Worm (Caenorhabditis elegans) whole organism, L4 larva: Measurements from ENCODE around the gene F56C4.1.

Experiments used
- D1046.2 ChIP-seq: fragments of 200-800 bp; sonication (Bioruptor generic); IDR thresholded peaks from 2 replicates; pipeline ENCODE4 v1.3.6; 2022; ENCODE audit warnings: missing genetic modification characterization, missing compliant biosample characterization
- F10B5.3 ChIP-seq: sonication (generic microtip); optimal IDR thresholded peaks from 2 replicates; lab custom pipeline; 2016; ENCODE audit warnings: mild to moderate bottlenecking, missing genetic modification characterization, missing compliant biosample characterization
- F49E8.2 ChIP-seq: sonication (generic microtip); optimal IDR thresholded peaks from 2 replicates; lab custom pipeline; 2016; ENCODE audit warnings: missing compliant biosample characterization, mild to moderate bottlenecking, missing genetic modification characterization, borderline replicate concordance
- T26A8.4 ChIP-seq: fragments of 200-800 bp; sonication (Bioruptor generic); IDR thresholded peaks from 2 replicates; pipeline ENCODE4 v1.3.6; 2022; ENCODE audit warnings: missing genetic modification characterization, missing compliant biosample characterization
- Y5F2A.4 ChIP-seq: fragments of 200-800 bp; sonication (Bioruptor generic); optimal IDR thresholded peaks from 2 replicates; lab custom pipeline; 2018; ENCODE audit warnings: mild to moderate bottlenecking, missing genetic modification characterization, missing compliant biosample characterization
- Y75B8A.6 ChIP-seq: fragments of 200-800 bp; sonication (Bioruptor generic); IDR thresholded peaks from 2 replicates; pipeline ENCODE4 v1.3.6; 2022; ENCODE audit warnings: missing genetic modification reagents, missing genetic modification characterization, missing compliant biosample characterization
- ZK546.5 ChIP-seq, 2 experiments: sonication (generic microtip); optimal IDR thresholded peaks; 2 replicates each; lab custom pipeline; 2017; ENCODE audit warnings: missing biosample characterization in 2 of 2, missing genetic modification characterization in 2 of 2
- aha-1 ChIP-seq: fragments of 150-350 bp; peaks from one replicate; lab custom pipeline; 2014; ENCODE audit warnings: missing biosample characterization, missing genetic modification characterization
- ama-1 ChIP-seq: fragments of 150-350 bp; optimal IDR thresholded peaks from 2 replicates; lab custom pipeline; 2014; ENCODE audit warnings: inconsistent platforms, mixed read lengths
- arid-1 ChIP-seq: fragments of 200-800 bp; sonication (Bioruptor generic); conservative IDR thresholded peaks from 2 replicates; pipeline ENCODE4 v1.3.6; 2022; ENCODE audit warnings: missing genetic modification reagents, missing genetic modification characterization, missing compliant biosample characterization
- ceh-20 ChIP-seq: fragments of 200-800 bp; sonication (Bioruptor generic); IDR thresholded peaks from 2 replicates; pipeline ENCODE4 v1.3.6; 2022; ENCODE audit warnings: missing genetic modification reagents, missing genetic modification characterization, missing compliant biosample characterization
- ceh-28 ChIP-seq: fragments of 150-350 bp; optimal IDR thresholded peaks from 2 replicates; lab custom pipeline; 2014; ENCODE audit warnings: missing biosample characterization, missing genetic modification reagents, missing genetic modification characterization
- ceh-32 ChIP-seq: sonication (generic microtip); optimal IDR thresholded peaks from 2 replicates; lab custom pipeline; 2016; ENCODE audit warnings: mild to moderate bottlenecking, missing genetic modification characterization, missing compliant biosample characterization; ENCODE audit not compliant: poor library complexity
- ceh-44 ChIP-seq: fragments of 200-800 bp; sonication (Bioruptor generic); IDR thresholded peaks from 2 replicates; pipeline ENCODE4 v1.3.6; 2022; ENCODE audit warnings: missing genetic modification reagents, missing genetic modification characterization, missing compliant biosample characterization
- ceh-62 ChIP-seq: sonication (generic microtip); optimal IDR thresholded peaks from 2 replicates; lab custom pipeline; 2017; ENCODE audit warnings: missing biosample characterization, missing genetic modification characterization
- cey-2 ChIP-seq: sonication (generic microtip); optimal IDR thresholded peaks from 3 replicates; lab custom pipeline; 2017; ENCODE audit warnings: missing genetic modification characterization, mild to moderate bottlenecking, missing compliant biosample characterization, antibody characterized with exemption, borderline replicate concordance; ENCODE audit not compliant: insufficient read depth
- daf-12 ChIP-seq: fragments of 150-350 bp; optimal IDR thresholded peaks from 2 replicates; lab custom pipeline; 2014; ENCODE audit warnings: missing biosample characterization, missing genetic modification reagents, missing genetic modification characterization
- daf-16 ChIP-seq, 3 experiments: sonication (generic microtip); optimal IDR thresholded peaks; 2 replicates each; lab custom pipeline; 2016 to 2017; ENCODE audit warnings: missing genetic modification characterization in 3 of 3, missing genetic modification reagents in 3 of 3, mild to moderate bottlenecking in 2 of 3, missing compliant biosample characterization in 2 of 3, missing biosample characterization in 1 of 3, moderate library complexity in 1 of 3
- daf-19 ChIP-seq: fragments of 200-800 bp; sonication (Bioruptor generic); conservative IDR thresholded peaks from 2 replicates; pipeline ENCODE4 v1.3.6; 2022; ENCODE audit warnings: missing genetic modification characterization, missing compliant biosample characterization
- dmd-9 ChIP-seq: fragments of 200-800 bp; sonication (Bioruptor generic); IDR thresholded peaks from 2 replicates; pipeline ENCODE4 v1.3.6; 2022; ENCODE audit warnings: missing genetic modification reagents, missing genetic modification characterization, missing compliant biosample characterization
- dve-1 ChIP-seq: sonication (generic microtip); optimal IDR thresholded peaks from 2 replicates; lab custom pipeline; 2017; ENCODE audit warnings: antibody characterized with exemption, mild to moderate bottlenecking, missing genetic modification characterization, missing compliant biosample characterization; ENCODE audit not compliant: insufficient read depth
- egl-27 ChIP-seq: sonication (generic microtip); optimal IDR thresholded peaks from 3 replicates; lab custom pipeline; 2017; ENCODE audit warnings: missing biosample characterization, missing genetic modification reagents, missing genetic modification characterization
- egl-43 ChIP-seq: fragments of 200-800 bp; sonication (Bioruptor generic); IDR thresholded peaks from 2 replicates; pipeline ENCODE4 v1.3.6; 2022; ENCODE audit warnings: missing genetic modification reagents, missing genetic modification characterization, missing compliant biosample characterization
- fos-1 ChIP-seq: fragments of 150-350 bp; optimal IDR thresholded peaks from 2 replicates; lab custom pipeline; 2014; ENCODE audit warnings: missing biosample characterization, missing genetic modification characterization
- gei-8 ChIP-seq: fragments of 200-800 bp; sonication (Bioruptor generic); optimal IDR thresholded peaks from 2 replicates; lab custom pipeline; 2018; ENCODE audit warnings: mild to moderate bottlenecking, missing genetic modification characterization, missing compliant biosample characterization
- lin-1 ChIP-seq: fragments of 200-800 bp; sonication (Bioruptor generic); IDR thresholded peaks from 2 replicates; pipeline ENCODE4 v1.3.6; 2022; ENCODE audit warnings: missing genetic modification reagents, missing genetic modification characterization, missing compliant biosample characterization
- lin-13 ChIP-seq: fragments of 150-350 bp; optimal IDR thresholded peaks from 2 replicates; lab custom pipeline; 2014; ENCODE audit warnings: missing biosample characterization, missing genetic modification reagents, missing genetic modification characterization
- lin-29 ChIP-seq: fragments of 200-800 bp; sonication (Bioruptor generic); IDR thresholded peaks from 2 replicates; pipeline ENCODE4 v1.3.6; 2022; ENCODE audit warnings: missing genetic modification reagents, missing genetic modification characterization, missing compliant biosample characterization
- lir-3 ChIP-seq: sonication (generic microtip); optimal IDR thresholded peaks from 2 replicates; lab custom pipeline; 2016; ENCODE audit warnings: mild to moderate bottlenecking, missing genetic modification characterization, missing compliant biosample characterization
- madf-5 ChIP-seq, 2 experiments: fragments of 200-800 bp; sonication (Bioruptor generic); IDR thresholded peaks; 2 replicates each; pipeline ENCODE4 v1.3.6; 2022; ENCODE audit warnings: missing compliant biosample characterization in 2 of 2, missing genetic modification characterization in 2 of 2
- mdl-1 ChIP-seq, 2 experiments: fragments of 150-350 bp in 1 of 2; sonication (generic microtip) in 1 of 2; optimal IDR thresholded peaks; 2 replicates each; lab custom pipeline; 2014 to 2017; ENCODE audit warnings: missing biosample characterization in 2 of 2, missing genetic modification characterization in 2 of 2
- mdt-29 ChIP-seq: fragments of 200-800 bp; sonication (Bioruptor generic); IDR thresholded peaks from 2 replicates; pipeline ENCODE4 v1.3.6; 2022; ENCODE audit warnings: missing genetic modification reagents, missing genetic modification characterization, missing compliant biosample characterization
- mep-1 ChIP-seq: fragments of 150-350 bp; sonication (generic microtip); optimal IDR thresholded peaks from 3 replicates; lab custom pipeline; 2014; ENCODE audit warnings: missing biosample characterization, missing genetic modification characterization
- mxl-2 ChIP-seq: fragments of 200-800 bp; sonication (Bioruptor generic); conservative IDR thresholded peaks from 2 replicates; pipeline ENCODE4 v1.3.6; 2022; ENCODE audit warnings: missing genetic modification reagents, missing genetic modification characterization, missing compliant biosample characterization
- mxl-3 ChIP-seq: fragments of 200-800 bp; sonication (Bioruptor generic); optimal IDR thresholded peaks from 2 replicates; lab custom pipeline; 2018; ENCODE audit warnings: mild to moderate bottlenecking, missing genetic modification characterization, missing compliant biosample characterization
- nhr-10 ChIP-seq: fragments of 150-350 bp; optimal IDR thresholded peaks from 2 replicates; lab custom pipeline; 2014; ENCODE audit warnings: missing biosample characterization, missing genetic modification characterization
- nhr-11 ChIP-seq: fragments of 150-350 bp; optimal IDR thresholded peaks from 2 replicates; lab custom pipeline; 2014; ENCODE audit warnings: missing biosample characterization, missing genetic modification characterization
- nhr-42 ChIP-seq: fragments of 200-800 bp; sonication (Bioruptor generic); IDR thresholded peaks from 2 replicates; pipeline ENCODE4 v1.3.6; 2022; ENCODE audit warnings: missing genetic modification characterization, missing compliant biosample characterization
- nhr-6 ChIP-seq: fragments of 150-350 bp; optimal IDR thresholded peaks from 2 replicates; lab custom pipeline; 2014; ENCODE audit warnings: missing biosample characterization, missing genetic modification characterization
- pha-4 ChIP-seq, 2 experiments: fragments of 150-350 bp in 1 of 2; fragments of 200-800 bp in 1 of 2; sonication (Bioruptor generic) in 1 of 2; IDR thresholded peaks in 1 of 2; optimal IDR thresholded peaks in 1 of 2; 2 replicates each; pipeline versions ENCODE4 v1.3.6 to Lab custom; 2014 to 2022; ENCODE audit warnings: missing genetic modification characterization in 2 of 2, missing genetic modification reagents in 2 of 2, missing biosample characterization in 1 of 2, missing compliant biosample characterization in 1 of 2
- pqm-1 ChIP-seq: sonication (generic microtip); optimal IDR thresholded peaks from 2 replicates; lab custom pipeline; 2017; ENCODE audit warnings: missing biosample characterization, missing genetic modification characterization
- rbr-2 ChIP-seq: sonication (generic microtip); optimal IDR thresholded peaks from 2 replicates; lab custom pipeline; 2016; ENCODE audit warnings: missing genotype, missing genetic modification characterization, missing compliant biosample characterization
- saeg-2 ChIP-seq: fragments of 200-800 bp; sonication (Bioruptor generic); IDR thresholded peaks from 2 replicates; pipeline ENCODE4 v1.3.6; 2022; ENCODE audit warnings: missing genetic modification reagents, missing genetic modification characterization, missing compliant biosample characterization
- sdz-12 ChIP-seq: fragments of 200-800 bp; sonication (Bioruptor generic); optimal IDR thresholded peaks from 2 replicates; lab custom pipeline; 2018; ENCODE audit warnings: mild to moderate bottlenecking, missing genetic modification characterization, missing compliant biosample characterization
- snpc-1.2 ChIP-seq: fragments of 200-800 bp; sonication (Bioruptor generic); IDR thresholded peaks from 2 replicates; pipeline ENCODE4 v1.3.6; 2022; ENCODE audit warnings: missing genetic modification reagents, missing genetic modification characterization, missing compliant biosample characterization
- tra-1 ChIP-seq: fragments of 200-800 bp; sonication (Bioruptor generic); IDR thresholded peaks from 2 replicates; pipeline ENCODE4 v1.3.6; 2022; ENCODE audit warnings: missing genetic modification reagents, missing genetic modification characterization, missing compliant biosample characterization
- unc-130 ChIP-seq: sonication (generic microtip); optimal IDR thresholded peaks from 2 replicates; lab custom pipeline; 2016; ENCODE audit warnings: missing genetic modification reagents, missing genetic modification characterization, missing compliant biosample characterization
- vab-7 ChIP-seq: fragments of 200-800 bp; sonication (Bioruptor generic); IDR thresholded peaks from 2 replicates; pipeline ENCODE4 v1.3.6; 2022; ENCODE audit warnings: missing genetic modification reagents, missing genetic modification characterization, missing compliant biosample characterization
- zfp-3 ChIP-seq: fragments of 200-800 bp; sonication (Bioruptor generic); conservative IDR thresholded peaks from 2 replicates; pipeline ENCODE4 v1.3.6; 2022; ENCODE audit warnings: missing genetic modification reagents, missing genetic modification characterization, missing compliant biosample characterization
- ztf-7 ChIP-seq: fragments of 150-350 bp; optimal IDR thresholded peaks from 2 replicates; lab custom pipeline; 2014; ENCODE audit warnings: missing biosample characterization, missing genetic modification characterization

Gene F56C4.1

ce11 chrIV:10630953-10631554 lies 5.7 kb upstream of the F56C4.1 start, which contains the start of gene F56C4.4:
Gene F56C4.4, minus strand, starts transcription at chrIV:10631267.
- no peak for TF ChIP-seq D1046.2 (GFP tag; lab: Robert Waterston, UW)
- TF ChIP-seq ceh-20, result peak; percentile 76
- TF ChIP-seq lin-13 (GFP tag; lab: Kevin White, UChicago), result no peak
- TF ChIP-seq vab-7 (GFP tag; lab: Robert Waterston, UW), result no peak
- no peak for TF ChIP-seq ztf-7 (tag; lab: Kevin White, UChicago)
- no peak for TF ChIP-seq Y5F2A.4
- TF ChIP-seq mdt-29, result no peak
- TF ChIP-seq Y75B8A.6 (GFP tag; lab: Robert Waterston, UW), result no peak
- no peak for TF ChIP-seq nhr-11 (tag; lab: Kevin White, UChicago)
- no peak for TF ChIP-seq lir-3
- no peak for TF ChIP-seq ama-1 (lab: Kevin White, UChicago)
- TF ChIP-seq nhr-6 (tag; lab: Kevin White, UChicago), result no peak
- no peak for TF ChIP-seq unc-130
- TF ChIP-seq saeg-2, result no peak
- peak in 1 of 2 experiments; percentile 27 for TF ChIP-seq daf-16 (GFP tag; optimal IDR thresholded peaks at IDR 0.05; lab: Kevin White, UChicago)
- peak; percentile 53 for TF ChIP-seq daf-16 (tag; optimal IDR thresholded peaks at IDR 0.05; lab: Kevin White, UChicago)
- no peak for TF ChIP-seq daf-19
- TF ChIP-seq ceh-44 (GFP tag; lab: Robert Waterston, UW), result no peak
- TF ChIP-seq gei-8 (GFP tag; lab: Kevin White, UChicago), result no peak
- peak; percentile 35 for TF ChIP-seq pqm-1 (tag; lab: Kevin White, UChicago)
- no peak for TF ChIP-seq nhr-10 (tag; lab: Kevin White, UChicago)
- no peak for TF ChIP-seq lin-1 (GFP tag; lab: Robert Waterston, UW)
- no peak for TF ChIP-seq mxl-2 (GFP tag; lab: Robert Waterston, UW)
- TF ChIP-seq mdl-1 (tag; optimal IDR thresholded peaks at IDR 0.05; lab: Kevin White, UChicago), result no peak
- TF ChIP-seq fos-1 (tag; lab: Kevin White, UChicago), result no peak
- no peak for TF ChIP-seq lin-29 (GFP tag; lab: Robert Waterston, UW)
- TF ChIP-seq F49E8.2 (tag; lab: Kevin White, UChicago), result no peak
- TF ChIP-seq nhr-42 (GFP tag; lab: Robert Waterston, UW), result no peak
- no peak for TF ChIP-seq zfp-3
- TF ChIP-seq mep-1 (tag; lab: Kevin White, UChicago), result no peak
- no peak for TF ChIP-seq egl-43 (GFP tag; lab: Robert Waterston, UW)
- TF ChIP-seq ceh-28 (tag; lab: Kevin White, UChicago), result no peak
- TF ChIP-seq ceh-62 (tag; lab: Kevin White, UChicago), result no peak
- TF ChIP-seq ZK546.5 (tag; optimal IDR thresholded peaks at IDR 0.05; lab: Kevin White, UChicago), result no peak
- TF ChIP-seq T26A8.4 (GFP tag; lab: Robert Waterston, UW), result no peak
- TF ChIP-seq madf-5 (GFP tag; IDR thresholded peaks at IDR 0.05; lab: Robert Waterston, UW), result no peak
- TF ChIP-seq egl-27 (tag; lab: Kevin White, UChicago), result no peak
- TF ChIP-seq snpc-1.2 (GFP tag; lab: Robert Waterston, UW), result no peak
- TF ChIP-seq F10B5.3 (tag; lab: Kevin White, UChicago), result no peak
- TF ChIP-seq dve-1 (tag; lab: Kevin White, UChicago), result peak; percentile 58
- TF ChIP-seq arid-1 (GFP tag; lab: Robert Waterston, UW), result no peak
- peak; percentile 20 for TF ChIP-seq aha-1 (tag; lab: Kevin White, UChicago)
- TF ChIP-seq ceh-32, result no peak
- no peak for TF ChIP-seq daf-12 (tag; lab: Kevin White, UChicago)
- no peak for TF ChIP-seq dmd-9 (GFP tag; lab: Robert Waterston, UW)
- no peak for TF ChIP-seq sdz-12 (GFP tag; lab: Kevin White, UChicago)
- no peak for TF ChIP-seq mxl-3
- TF ChIP-seq pha-4 (GFP tag; IDR thresholded peaks at IDR 0.05; lab: Robert Waterston, UW), result no peak
- no peak for TF ChIP-seq pha-4 (tag; optimal IDR thresholded peaks at IDR 0.05; lab: Kevin White, UChicago)
- peak; percentile 32 for TF ChIP-seq cey-2 (tag; lab: Kevin White, UChicago)
- no peak for TF ChIP-seq tra-1 (GFP tag; lab: Robert Waterston, UW)
- TF ChIP-seq rbr-2 (tag; lab: Kevin White, UChicago), result no peak
